Worm (Caenorhabditis elegans): ENCODE measurements around the gene F52D2.5.

DNA sequence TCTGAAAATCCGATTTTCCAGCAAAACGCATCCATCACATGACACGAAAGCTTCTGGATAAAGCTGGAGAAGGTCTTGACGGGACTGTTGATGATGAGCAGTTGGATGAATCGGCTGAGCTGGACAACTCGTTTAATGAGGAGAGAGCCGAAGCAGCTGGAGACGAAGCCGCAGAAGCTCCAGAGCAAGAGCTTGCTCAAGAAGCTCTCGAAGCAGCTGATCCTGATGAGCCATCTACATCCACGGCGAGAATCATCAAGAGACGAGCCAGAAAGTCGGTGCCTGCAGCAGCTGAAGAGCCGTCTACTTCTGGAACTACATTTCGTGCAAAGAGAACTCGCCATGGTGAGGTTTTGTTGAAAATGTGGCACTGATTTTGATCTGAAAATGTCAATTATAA lies 10.2 kb downstream of the F52D2.5 start:
- TF ChIP-seq aly-2 (tag; optimal IDR thresholded peaks at IDR 0.05) (no peak), ama-1 (optimal IDR thresholded peaks at IDR 0.05) (no peak), snpc-4 (tag; optimal IDR thresholded peaks at IDR 0.05) (no peak), ztf-1 (GFP tag; conservative IDR thresholded peaks at IDR 0.05) (no peak), zag-1 (tag; optimal IDR thresholded peaks at IDR 0.05) (no peak), blmp-1 (tag; optimal IDR thresholded peaks at IDR 0.05; ENCODE audit: insufficient read depth) (no peak), unc-39 (tag; optimal IDR thresholded peaks at IDR 0.05) (no peak), lin-39 (tag; optimal IDR thresholded peaks at IDR 0.05) (no peak)
